Worm (Caenorhabditis elegans) whole organism, young adult: Measurements from ENCODE around the gene bus-18.

Experiments
- C17E4.6 ChIP-seq: fragments of 200-800 bp; sonication (Bioruptor generic); IDR thresholded peaks from 2 replicates; pipeline ENCODE4 v1.3.6; 2022; ENCODE audit warnings: missing genetic modification reagents, missing genetic modification characterization, missing compliant biosample characterization
- atf-7 ChIP-seq: sonication (generic microtip); optimal IDR thresholded peaks from 2 replicates; lab custom pipeline; 2017; ENCODE audit warnings: mild to moderate bottlenecking, missing genetic modification characterization, missing compliant biosample characterization
- him-1 ChIP-seq: sonication (generic microtip); optimal IDR thresholded peaks from 2 replicates; lab custom pipeline; 2016; ENCODE audit warnings: missing genotype, missing genetic modification reagents, missing genetic modification characterization, missing compliant biosample characterization
- lin-26 ChIP-seq: fragments of 200-800 bp; sonication (Bioruptor generic); IDR thresholded peaks from 2 replicates; pipeline ENCODE4 v1.3.6; 2022; ENCODE audit warnings: missing genetic modification reagents, missing genetic modification characterization, missing compliant biosample characterization
- lsl-1 ChIP-seq: fragments of 200-800 bp; sonication (Bioruptor generic); optimal IDR thresholded peaks from 2 replicates; lab custom pipeline; 2018; ENCODE audit warnings: mild to moderate bottlenecking, missing genetic modification characterization, moderate library complexity, missing compliant biosample characterization
- nhr-27 ChIP-seq: fragments of 200-800 bp; sonication (Bioruptor generic); optimal IDR thresholded peaks from 2 replicates; lab custom pipeline; 2018; ENCODE audit warnings: mild to moderate bottlenecking, missing genetic modification characterization, moderate library complexity, missing compliant biosample characterization
- sea-2 ChIP-seq: fragments of 200-800 bp; sonication (Bioruptor generic); IDR thresholded peaks from 2 replicates; pipeline ENCODE4 v1.3.6; 2022; ENCODE audit warnings: missing genetic modification characterization, missing compliant biosample characterization

ce11 chrV:11819451-11819850 is 45.9 kb downstream of the bus-18 start:
- TF ChIP-seq atf-7 (tag; lab: Kevin White, UChicago) (no peak), C17E4.6 (no peak), nhr-27 (no peak), lin-26 (GFP tag; lab: Robert Waterston, UW) (no peak), him-1 (tag; lab: Kevin White, UChicago) (no peak), lsl-1 (GFP tag; lab: Kevin White, UChicago) (no peak), sea-2 (GFP tag; lab: Robert Waterston, UW) (no peak)
